Worm (Caenorhabditis elegans) whole organism, L2 larva: ENCODE data around the gene pis-1.
"Not testable (repeated sequence)": the region's sequence is repeated elsewhere in the genome, so short reads cannot be mapped to it uniquely, and the experiment has no call there.

ENCODE experiments used
- ceh-82 ChIP-seq: fragments of 150-350 bp; optimal IDR thresholded peaks from 2 replicates; lab custom pipeline; 2014; ENCODE audit warnings: missing biosample characterization, missing genetic modification characterization
- egl-27 ChIP-seq: sonication (generic microtip); optimal IDR thresholded peaks from 3 replicates; lab custom pipeline; 2017; ENCODE audit warnings: missing biosample characterization, missing genetic modification reagents, missing genetic modification characterization
- elt-3 ChIP-seq: sonication (generic microtip); optimal IDR thresholded peaks from 2 replicates; lab custom pipeline; 2017; ENCODE audit warnings: missing biosample characterization, missing genetic modification characterization
- fos-1 ChIP-seq: fragments of 150-350 bp; optimal IDR thresholded peaks from 2 replicates; lab custom pipeline; 2014; ENCODE audit warnings: missing biosample characterization, missing genetic modification characterization
- lin-13 ChIP-seq: fragments of 150-350 bp; optimal IDR thresholded peaks from 2 replicates; lab custom pipeline; 2014; ENCODE audit warnings: missing biosample characterization, missing genetic modification reagents, missing genetic modification characterization
- lin-39 ChIP-seq: fragments of 150-350 bp; optimal IDR thresholded peaks from 2 replicates; lab custom pipeline; 2014; ENCODE audit warnings: missing biosample characterization, missing genetic modification reagents, missing genetic modification characterization
- nhr-11 ChIP-seq: fragments of 150-350 bp; optimal IDR thresholded peaks from 2 replicates; lab custom pipeline; 2014; ENCODE audit warnings: missing biosample characterization, missing genetic modification characterization
- nhr-237 ChIP-seq: fragments of 150-350 bp; optimal IDR thresholded peaks from 2 replicates; lab custom pipeline; 2014; ENCODE audit warnings: missing biosample characterization, missing genetic modification characterization
- skn-1 ChIP-seq: sonication (generic microtip); optimal IDR thresholded peaks from 2 replicates; lab custom pipeline; 2017; ENCODE audit warnings: missing biosample characterization, missing genetic modification characterization
- sma-9 ChIP-seq, 2 experiments: fragments of 150-350 bp in 1 of 2; sonication (generic microtip) in 1 of 2; optimal IDR thresholded peaks; 2 replicates each; lab custom pipeline; 2014 to 2016; ENCODE audit warnings: missing genetic modification characterization in 2 of 2, mild to moderate bottlenecking in 1 of 2, missing biosample characterization in 1 of 2, missing compliant biosample characterization in 1 of 2, missing genetic modification reagents in 1 of 2, moderate library complexity in 1 of 2
- snpc-4 ChIP-seq: fragments of 150-350 bp; optimal IDR thresholded peaks from 2 replicates; lab custom pipeline; 2014; ENCODE audit warnings: missing biosample characterization, missing genetic modification characterization
- ztf-11 ChIP-seq: sonication (generic microtip); optimal IDR thresholded peaks from 2 replicates; lab custom pipeline; 2017; ENCODE audit warnings: missing biosample characterization, missing genetic modification characterization

- TF ChIP-seq snpc-4; lin-39 (tag; lab: Kevin White, UChicago); egl-27 (tag; lab: Kevin White, UChicago); ceh-82 (tag; lab: Kevin White, UChicago); sma-9 (GFP tag; optimal IDR thresholded peaks at IDR 0.05; lab: Kevin White, UChicago); sma-9 (tag; optimal IDR thresholded peaks at IDR 0.05; lab: Kevin White, UChicago); nhr-11; nhr-237 (tag; lab: Kevin White, UChicago); fos-1 (tag; lab: Kevin White, UChicago); skn-1 (tag; lab: Kevin White, UChicago); lin-13; elt-3 (tag; lab: Kevin White, UChicago); ztf-11 (tag; lab: Kevin White, UChicago): not testable (repeated sequence)
These were observed 29.3 kb downstream of the pis-1 start, which contains the start of gene msp-79 for ce11 chrIV:9767054-9767453.
